Worm (Caenorhabditis elegans): ENCODE measurements around the gene arrd-12.
A peak's percentile ranks its signal among the peaks of the same experiment; 100 is the strongest.

Gene arrd-12

ce11 chrII:13732146-13732545, 33.9 kb upstream of the arrd-12 start:
- TF ChIP-seq F49E8.2 (tag; optimal IDR thresholded peaks at IDR 0.05; ENCODE audit: borderline replicate concordance) (peak; percentile 77), dpl-1 (GFP tag; optimal IDR thresholded peaks at IDR 0.05) (no peak)

- TF ChIP-seq daf-16 (GFP tag; optimal IDR thresholded peaks at IDR 0.05) (no peak), daf-16 (tag; optimal IDR thresholded peaks at IDR 0.05) (peak; percentile 41), spr-3 (GFP tag; optimal IDR thresholded peaks at IDR 0.05) (no peak), hif-1 (tag; optimal IDR thresholded peaks at IDR 0.05) (peak in 1 of 2 experiments; percentile 96), dmd-6 (GFP tag; IDR thresholded peaks at IDR 0.05) (0 out of 2 replicates have a peak, but pooled peaks have one; percentile 12)
These were observed 33.5 kb upstream of the arrd-12 start for ce11 chrII:13732577-13732976.

- TF ChIP-seq lin-15B (tag; optimal IDR thresholded peaks at IDR 0.05) (no peak), daf-16 (GFP tag; optimal IDR thresholded peaks at IDR 0.05) (no peak), daf-16 (tag; optimal IDR thresholded peaks at IDR 0.05) (peak; percentile 5)
These were observed 30.0 kb upstream of the arrd-12 start, which contains the start of gene R06B9.5 for ce11 chrII:13736089-13736488. Gene R06B9.5, plus strand, starts transcription at chrII:13736320.

- TF ChIP-seq daf-16 (GFP tag; optimal IDR thresholded peaks at IDR 0.05) (no peak), daf-16 (tag; optimal IDR thresholded peaks at IDR 0.05) (peak; percentile 52), hlh-30 (tag; optimal IDR thresholded peaks at IDR 0.05; ENCODE audit: insufficient read depth) (peak; percentile 18), snpc-1.2 (GFP tag; IDR thresholded peaks at IDR 0.05) (peak; percentile 51; the same call in 1 of the 2 replicates), mxl-2 (GFP tag; conservative IDR thresholded peaks at IDR 0.05) (peak; percentile 88), lin-29 (GFP tag; IDR thresholded peaks at IDR 0.05) (no peak), hlh-11 (tag; optimal IDR thresholded peaks at IDR 0.05) (peak; percentile 22), lsy-2 (tag; optimal IDR thresholded peaks at IDR 0.05) (peak in 1 of 2 experiments; percentile 1), zfp-2 (tag; optimal IDR thresholded peaks at IDR 0.05) (no peak), ztf-7 (tag; optimal IDR thresholded peaks at IDR 0.05) (no peak), gei-8 (GFP tag; optimal IDR thresholded peaks at IDR 0.05) (no peak), dve-1 (tag; optimal IDR thresholded peaks at IDR 0.05; ENCODE audit: insufficient read depth) (peak; percentile 34), nhr-28 (tag; optimal IDR thresholded peaks at IDR 0.05) (peak; percentile 28)
These were observed 29.1 kb upstream of the arrd-12 start for ce11 chrII:13736906-13737305.

- TF ChIP-seq nhr-42 (GFP tag; IDR thresholded peaks at IDR 0.05) = 0 out of 2 replicates have a peak, but pooled peaks have one; percentile 51
- TF ChIP-seq ztf-7 (tag; optimal IDR thresholded peaks at IDR 0.05) = no peak
- TF ChIP-seq nhr-10 (tag; optimal IDR thresholded peaks at IDR 0.05) = no peak
- no peak for TF ChIP-seq zip-2 (tag; optimal IDR thresholded peaks at IDR 0.05)
- peak; percentile 52 for TF ChIP-seq mxl-3 (GFP tag; optimal IDR thresholded peaks at IDR 0.05)
- peak; percentile 42 for TF ChIP-seq aha-1 (tag)
- TF ChIP-seq pqm-1 (tag; optimal IDR thresholded peaks at IDR 0.05) = peak; percentile 10
- no peak for TF ChIP-seq daf-19 (GFP tag; conservative IDR thresholded peaks at IDR 0.05)
- TF ChIP-seq php-3 (GFP tag; IDR thresholded peaks at IDR 0.05) = peak; percentile 39; the same call in 1 of the 2 replicates
- 0 out of 2 replicates have a peak, but pooled peaks have one; percentile 12 for TF ChIP-seq lin-1 (GFP tag; IDR thresholded peaks at IDR 0.05)
- TF ChIP-seq hmg-1.1 (GFP tag; IDR thresholded peaks at IDR 0.05) = no peak
- peak; percentile 51 for TF ChIP-seq nhr-48 (tag; optimal IDR thresholded peaks at IDR 0.05)
- TF ChIP-seq skn-1 (tag; optimal IDR thresholded peaks at IDR 0.05) = no peak
- TF ChIP-seq cey-2 (tag; optimal IDR thresholded peaks at IDR 0.05; ENCODE audit: borderline replicate concordance, insufficient read depth) = no peak
- TF ChIP-seq zfp-3 (GFP tag; conservative IDR thresholded peaks at IDR 0.05) = no peak
- no peak for TF ChIP-seq F44E2.7 (GFP tag; IDR thresholded peaks at IDR 0.05)
- peak; percentile 29 for TF ChIP-seq mes-2 (tag; optimal IDR thresholded peaks at IDR 0.05; ENCODE audit: poor library complexity, severe bottlenecking)
- peak; percentile 23 for TF ChIP-seq hlh-30 (tag; optimal IDR thresholded peaks at IDR 0.05; ENCODE audit: insufficient read depth)
- TF ChIP-seq nhr-28 (tag; optimal IDR thresholded peaks at IDR 0.05) = peak; percentile 67
- no peak for TF ChIP-seq snpc-1.2 (GFP tag; IDR thresholded peaks at IDR 0.05)
- no peak for TF ChIP-seq madf-9 (GFP tag; conservative IDR thresholded peaks at IDR 0.05)
- peak; percentile 77 for TF ChIP-seq dve-1 (tag; optimal IDR thresholded peaks at IDR 0.05; ENCODE audit: insufficient read depth)
- TF ChIP-seq nhr-77 (tag; optimal IDR thresholded peaks at IDR 0.05) = peak; percentile 84
- no peak for TF ChIP-seq mxl-2 (GFP tag; conservative IDR thresholded peaks at IDR 0.05)
- no peak for TF ChIP-seq daf-8 (GFP tag; IDR thresholded peaks at IDR 0.05)
- TF ChIP-seq nhr-25 (tag; optimal IDR thresholded peaks at IDR 0.05; ENCODE audit: borderline replicate concordance, insufficient read depth) = no peak
- TF ChIP-seq egl-43 (GFP tag; IDR thresholded peaks at IDR 0.05) = no peak
These were observed 28.1 kb upstream of the arrd-12 start for ce11 chrII:13737751-13738525.

All from whole organism, L4 larva.